Worm (Caenorhabditis elegans) whole organism, L4 larva: ENCODE data around the gene ampd-1.

ENCODE experiments used
- F26F4.8 ChIP-seq: fragments of 200-800 bp; sonication (Bioruptor generic); conservative IDR thresholded peaks from 2 replicates; pipeline ENCODE4 v1.3.6; 2022; ENCODE audit warnings: missing genetic modification characterization, missing compliant biosample characterization
- T20F7.1 ChIP-seq: fragments of 200-800 bp; sonication (Bioruptor generic); optimal IDR thresholded peaks from 2 replicates; lab custom pipeline; 2018; ENCODE audit warnings: mild to moderate bottlenecking, missing genetic modification characterization, missing compliant biosample characterization
- T26A8.4 ChIP-seq: fragments of 200-800 bp; sonication (Bioruptor generic); IDR thresholded peaks from 2 replicates; pipeline ENCODE4 v1.3.6; 2022; ENCODE audit warnings: missing genetic modification characterization, missing compliant biosample characterization
- Y105C5A.15 ChIP-seq: fragments of 200-800 bp; sonication (Bioruptor generic); IDR thresholded peaks from 2 replicates; pipeline ENCODE4 v1.3.6; 2022; ENCODE audit warnings: missing genetic modification characterization, missing compliant biosample characterization
- Y48G9A.11 ChIP-seq: fragments of 200-800 bp; sonication (Bioruptor generic); IDR thresholded peaks from 2 replicates; pipeline ENCODE4 v1.3.6; 2022; ENCODE audit warnings: missing genetic modification reagents, missing genetic modification characterization, missing compliant biosample characterization
- Y5F2A.4 ChIP-seq: fragments of 200-800 bp; sonication (Bioruptor generic); optimal IDR thresholded peaks from 2 replicates; lab custom pipeline; 2018; ENCODE audit warnings: mild to moderate bottlenecking, missing genetic modification characterization, missing compliant biosample characterization
- aha-1 ChIP-seq: fragments of 150-350 bp; peaks from one replicate; lab custom pipeline; 2014; ENCODE audit warnings: missing biosample characterization, missing genetic modification characterization
- ama-1 ChIP-seq: fragments of 150-350 bp; optimal IDR thresholded peaks from 2 replicates; lab custom pipeline; 2014; ENCODE audit warnings: inconsistent platforms, mixed read lengths
- arid-1 ChIP-seq: fragments of 200-800 bp; sonication (Bioruptor generic); conservative IDR thresholded peaks from 2 replicates; pipeline ENCODE4 v1.3.6; 2022; ENCODE audit warnings: missing genetic modification reagents, missing genetic modification characterization, missing compliant biosample characterization
- attf-4 ChIP-seq: sonication (generic microtip); optimal IDR thresholded peaks from 3 replicates; lab custom pipeline; 2017; ENCODE audit warnings: missing biosample characterization, missing genetic modification characterization
- ceh-20 ChIP-seq: fragments of 200-800 bp; sonication (Bioruptor generic); IDR thresholded peaks from 2 replicates; pipeline ENCODE4 v1.3.6; 2022; ENCODE audit warnings: missing genetic modification reagents, missing genetic modification characterization, missing compliant biosample characterization
- ceh-62 ChIP-seq: sonication (generic microtip); optimal IDR thresholded peaks from 2 replicates; lab custom pipeline; 2017; ENCODE audit warnings: missing biosample characterization, missing genetic modification characterization
- ces-1 ChIP-seq: fragments of 150-350 bp; sonication (generic microtip); optimal IDR thresholded peaks from 4 replicates; lab custom pipeline; 2014; ENCODE audit warnings: missing biosample characterization, missing genetic modification reagents, missing genetic modification characterization
- daf-16 ChIP-seq, 3 experiments: sonication (generic microtip); optimal IDR thresholded peaks; 2 replicates each; lab custom pipeline; 2016 to 2017; ENCODE audit warnings: missing genetic modification characterization in 3 of 3, missing genetic modification reagents in 3 of 3, mild to moderate bottlenecking in 2 of 3, missing compliant biosample characterization in 2 of 3, missing biosample characterization in 1 of 3, moderate library complexity in 1 of 3
- daf-19 ChIP-seq: fragments of 200-800 bp; sonication (Bioruptor generic); conservative IDR thresholded peaks from 2 replicates; pipeline ENCODE4 v1.3.6; 2022; ENCODE audit warnings: missing genetic modification characterization, missing compliant biosample characterization
- dmd-6 ChIP-seq: fragments of 200-800 bp; sonication (Bioruptor generic); IDR thresholded peaks from 2 replicates; pipeline ENCODE4 v1.3.6; 2022; ENCODE audit warnings: missing genetic modification reagents, missing genetic modification characterization, missing compliant biosample characterization
- fkh-10 ChIP-seq: fragments of 150-350 bp; optimal IDR thresholded peaks from 2 replicates; lab custom pipeline; 2014; ENCODE audit warnings: missing biosample characterization, missing genetic modification reagents, missing genetic modification characterization
- fos-1 ChIP-seq: fragments of 150-350 bp; optimal IDR thresholded peaks from 2 replicates; lab custom pipeline; 2014; ENCODE audit warnings: missing biosample characterization, missing genetic modification characterization
- hlh-11 ChIP-seq: fragments of 200-800 bp; sonication (Bioruptor generic); optimal IDR thresholded peaks from 2 replicates; lab custom pipeline; 2018; ENCODE audit warnings: mild to moderate bottlenecking, missing genetic modification characterization, missing compliant biosample characterization
- hmg-1.1 ChIP-seq: fragments of 200-800 bp; sonication (Bioruptor generic); IDR thresholded peaks from 2 replicates; pipeline ENCODE4 v1.3.6; 2022; ENCODE audit warnings: missing genetic modification reagents, missing genetic modification characterization, missing compliant biosample characterization
- jun-1 ChIP-seq: fragments of 150-350 bp; optimal IDR thresholded peaks from 2 replicates; lab custom pipeline; 2014; ENCODE audit warnings: missing biosample characterization, missing genetic modification reagents, missing genetic modification characterization
- lin-15B ChIP-seq: fragments of 150-350 bp; sonication (generic microtip); optimal IDR thresholded peaks from 3 replicates; lab custom pipeline; 2014; ENCODE audit warnings: missing biosample characterization, missing genetic modification characterization
- lir-3 ChIP-seq: sonication (generic microtip); optimal IDR thresholded peaks from 2 replicates; lab custom pipeline; 2016; ENCODE audit warnings: mild to moderate bottlenecking, missing genetic modification characterization, missing compliant biosample characterization
- lsy-2 ChIP-seq, 2 experiments: fragments of 150-350 bp in 1 of 2; sonication (generic microtip) in 1 of 2; optimal IDR thresholded peaks; 2 replicates each; lab custom pipeline; 2014 to 2017; ENCODE audit warnings: missing biosample characterization in 2 of 2, missing genetic modification characterization in 2 of 2
- mep-1 ChIP-seq: fragments of 150-350 bp; sonication (generic microtip); optimal IDR thresholded peaks from 3 replicates; lab custom pipeline; 2014; ENCODE audit warnings: missing biosample characterization, missing genetic modification characterization
- mes-2 ChIP-seq: sonication (generic microtip); optimal IDR thresholded peaks from 2 replicates; lab custom pipeline; 2016; ENCODE audit warnings: missing genotype, mild to moderate bottlenecking, missing genetic modification characterization, missing compliant biosample characterization; ENCODE audit not compliant: poor library complexity, severe bottlenecking
- nhr-10 ChIP-seq: fragments of 150-350 bp; optimal IDR thresholded peaks from 2 replicates; lab custom pipeline; 2014; ENCODE audit warnings: missing biosample characterization, missing genetic modification characterization
- nhr-11 ChIP-seq: fragments of 150-350 bp; optimal IDR thresholded peaks from 2 replicates; lab custom pipeline; 2014; ENCODE audit warnings: missing biosample characterization, missing genetic modification characterization
- nhr-237 ChIP-seq: sonication (generic microtip); optimal IDR thresholded peaks from 2 replicates; lab custom pipeline; 2017; ENCODE audit warnings: missing biosample characterization, missing genetic modification characterization
- nhr-25 ChIP-seq: sonication (generic microtip); optimal IDR thresholded peaks from 2 replicates; lab custom pipeline; 2017; ENCODE audit warnings: missing genetic modification characterization, mild to moderate bottlenecking, missing compliant biosample characterization, antibody characterized with exemption, moderate library complexity, borderline replicate concordance; ENCODE audit not compliant: insufficient read depth
- nhr-28 ChIP-seq: fragments of 150-350 bp; optimal IDR thresholded peaks from 2 replicates; lab custom pipeline; 2014; ENCODE audit warnings: missing biosample characterization, missing genetic modification characterization
- nhr-48 ChIP-seq: sonication (generic microtip); optimal IDR thresholded peaks from 2 replicates; lab custom pipeline; 2016; ENCODE audit warnings: mild to moderate bottlenecking, missing genetic modification characterization, missing compliant biosample characterization
- nhr-6 ChIP-seq: fragments of 150-350 bp; optimal IDR thresholded peaks from 2 replicates; lab custom pipeline; 2014; ENCODE audit warnings: missing biosample characterization, missing genetic modification characterization
- nhr-76 ChIP-seq: fragments of 150-350 bp; optimal IDR thresholded peaks from 2 replicates; lab custom pipeline; 2014; ENCODE audit warnings: missing biosample characterization, missing genetic modification characterization
- rbr-2 ChIP-seq: sonication (generic microtip); optimal IDR thresholded peaks from 2 replicates; lab custom pipeline; 2016; ENCODE audit warnings: missing genotype, missing genetic modification characterization, missing compliant biosample characterization
- snpc-4 ChIP-seq: fragments of 150-350 bp; optimal IDR thresholded peaks from 2 replicates; lab custom pipeline; 2014; ENCODE audit warnings: missing biosample characterization, missing genetic modification characterization
- unc-62 ChIP-seq, 3 experiments: fragments of 150-350 bp in 1 of 3; sonication (generic microtip); optimal IDR thresholded peaks in 2 of 3; peaks in 1 of 3; 1 replicate in 1 of 3; 2 replicates in 2 of 3; lab custom pipeline; 2014 to 2017; ENCODE audit warnings: missing biosample characterization in 3 of 3, missing genetic modification characterization in 3 of 3, missing genetic modification reagents in 3 of 3, missing genotype in 1 of 3

ampd-1 gene

DNA sequence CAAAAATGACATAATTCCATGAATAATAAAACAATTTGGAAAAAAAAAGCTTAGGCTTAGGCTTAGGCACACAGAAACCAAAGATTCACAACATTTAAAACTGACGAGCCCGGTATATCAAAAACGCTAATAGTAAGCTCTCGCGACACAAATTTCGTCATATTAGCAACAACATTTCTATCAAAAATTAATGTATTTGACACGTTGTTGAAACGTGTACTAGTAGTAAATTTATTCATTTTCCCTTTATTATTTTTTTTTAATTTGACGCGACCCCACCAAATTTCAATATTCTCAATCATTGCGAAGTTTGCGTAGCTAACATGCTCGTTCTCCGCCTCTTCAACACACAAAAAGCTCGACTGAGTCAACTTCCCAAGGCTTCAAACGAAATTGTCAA is 8.8 kb downstream of the ampd-1 start, which contains the start of gene C34F11.2:
TSS of gene C34F11.2 (plus strand) at position 301 of the 400 bp plus-strand sequence.
- TF ChIP-seq Y48G9A.11 (GFP tag; lab: Robert Waterston, UW) (no peak), aha-1 (peak; percentile 90)

DNA sequence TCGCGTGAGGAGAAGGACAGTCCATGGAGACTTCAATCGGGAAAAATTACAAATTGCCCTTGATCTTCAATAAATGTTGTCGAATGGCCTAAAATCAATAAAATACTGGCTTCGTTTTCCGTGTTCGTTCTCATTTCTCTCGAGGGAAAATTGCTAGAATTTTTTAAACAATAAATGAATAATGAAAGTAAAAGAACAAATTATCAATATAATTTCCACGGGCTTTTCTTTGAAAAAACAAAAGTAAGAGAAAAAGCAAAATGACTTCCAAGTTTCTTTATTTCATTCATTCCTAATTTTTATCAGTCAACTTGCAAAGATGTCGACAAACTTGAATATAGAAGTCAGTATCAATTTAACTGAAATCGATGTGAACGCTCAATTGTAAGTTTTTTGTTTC is 9.6 kb downstream of the ampd-1 start, which contains the start of gene C34F11.1:
TSS of gene C34F11.1 (plus strand) at position 301 of the 400 bp plus-strand sequence.
- TF ChIP-seq jun-1 (no peak), fkh-10 (GFP tag; lab: Kevin White, UChicago) (no peak), snpc-4 (tag; lab: Kevin White, UChicago) (no peak), ceh-20 (GFP tag; lab: Robert Waterston, UW) (no peak), Y105C5A.15 (GFP tag; lab: Robert Waterston, UW) (no peak), nhr-76 (no peak), Y5F2A.4 (no peak), ama-1 (lab: Kevin White, UChicago) (no peak)
- TF ChIP-seq, all 104 proteins: peak for 0

DNA sequence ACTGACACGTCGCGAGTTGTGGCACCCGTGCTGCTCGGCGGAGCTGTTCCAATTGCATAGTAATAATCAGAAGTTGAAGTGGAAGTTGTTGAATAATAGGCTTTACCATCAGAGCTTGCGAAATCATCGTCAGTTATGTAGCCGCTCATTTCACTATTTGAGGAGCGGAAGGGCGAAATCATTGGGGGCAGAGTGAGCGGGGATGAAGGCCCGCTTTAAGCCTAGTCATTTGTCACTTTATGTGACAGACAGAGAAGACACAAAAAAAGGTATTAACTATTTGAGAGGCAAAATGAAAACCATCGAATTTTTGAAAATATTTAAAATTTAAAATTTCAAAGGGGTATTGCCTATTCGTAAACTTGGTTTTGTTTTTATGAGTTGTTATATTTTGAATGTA is 15.2 kb downstream of the ampd-1 start:
- TF ChIP-seq aha-1, result peak; percentile 39
- TF ChIP-seq arid-1 (GFP tag; lab: Robert Waterston, UW), result no peak
- no peak for TF ChIP-seq attf-4 (tag; lab: Kevin White, UChicago)
- TF ChIP-seq F26F4.8 (GFP tag; lab: Robert Waterston, UW), result no peak

DNA sequence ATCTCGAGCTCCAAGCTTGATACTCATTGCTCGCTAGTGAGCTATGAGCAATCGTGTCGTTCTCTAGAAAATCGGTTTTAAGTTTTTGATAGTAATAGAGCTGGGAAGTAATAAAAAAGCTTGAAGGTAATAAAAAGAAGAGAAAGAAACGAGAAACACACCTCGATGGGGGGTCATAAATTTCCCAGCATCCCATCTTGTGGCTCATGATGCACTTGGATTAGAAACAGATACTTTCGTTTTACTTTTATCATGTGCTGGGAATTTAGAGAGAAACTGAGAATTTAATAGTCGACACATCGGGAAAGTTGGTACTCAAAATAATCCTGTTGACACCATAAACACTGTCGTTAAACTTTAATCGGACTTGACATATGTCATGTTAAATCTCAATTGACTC is 17.5 kb downstream of the ampd-1 start:
- TF ChIP-seq nhr-48 (tag; lab: Kevin White, UChicago) (no peak), F26F4.8 (GFP tag; lab: Robert Waterston, UW) (no peak), ceh-62 (tag; lab: Kevin White, UChicago) (no peak), T26A8.4 (GFP tag; lab: Robert Waterston, UW) (no peak), daf-19 (GFP tag; lab: Robert Waterston, UW) (no peak), T20F7.1 (GFP tag; lab: Kevin White, UChicago) (no peak), unc-62 (GFP tag; optimal IDR thresholded peaks at IDR 0.05 in 1 of 2; lab: Kevin White, UChicago) (peak in 1 of 2 experiments; percentile 58), unc-62 (tag; optimal IDR thresholded peaks at IDR 0.05; lab: Kevin White, UChicago) (no peak), nhr-237 (tag; lab: Kevin White, UChicago) (no peak)

DNA sequence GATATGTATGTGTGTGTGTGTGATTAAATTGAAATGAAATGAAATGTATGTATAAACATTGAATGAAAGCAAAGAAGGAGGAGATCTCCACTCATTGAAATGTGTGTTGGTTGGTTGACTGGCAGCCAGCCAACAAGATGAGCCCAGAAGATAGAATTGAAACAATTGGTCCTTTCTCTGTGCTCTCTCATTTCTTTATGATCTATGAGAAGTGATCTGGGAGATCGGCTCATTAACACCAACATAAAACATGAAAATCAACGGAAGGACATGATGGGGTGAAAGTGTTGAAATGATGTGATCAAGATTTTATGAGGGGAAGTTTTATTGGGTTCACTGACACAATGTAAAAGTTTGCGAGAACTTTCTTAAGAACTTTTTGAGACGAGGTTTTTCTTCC is 19.7 kb downstream of the ampd-1 start:
- TF ChIP-seq unc-62 (GFP tag; optimal IDR thresholded peaks at IDR 0.05 in 1 of 2; lab: Kevin White, UChicago) (no peak), unc-62 (tag; optimal IDR thresholded peaks at IDR 0.05; lab: Kevin White, UChicago) (no peak), nhr-11 (tag; lab: Kevin White, UChicago) (peak; percentile 9), aha-1 (peak; percentile 46)

DNA sequence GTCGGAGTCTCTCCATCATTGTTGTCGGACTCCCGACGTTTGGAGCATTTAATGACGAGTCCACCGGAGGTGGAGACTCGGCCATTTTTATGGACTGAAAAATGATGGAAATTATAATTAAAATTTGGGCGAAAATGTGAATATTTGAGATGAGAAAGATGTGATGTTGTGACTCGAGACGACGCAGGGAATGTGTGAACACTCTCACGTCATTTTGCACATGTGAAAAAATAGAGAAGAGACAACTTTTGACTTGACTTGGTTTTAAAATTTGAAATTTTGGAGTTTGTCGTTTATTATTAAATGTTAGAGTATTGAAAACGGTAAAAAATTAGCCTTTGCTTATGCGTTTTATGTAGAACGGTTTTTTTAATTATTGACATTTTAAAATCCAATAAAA is 22.2 kb downstream of the ampd-1 start, which contains the start of gene dsh-1:
TSS of gene dsh-1 (minus strand) at position 101 of the 400 bp plus-strand sequence.
- no peak for TF ChIP-seq lir-3

DNA sequence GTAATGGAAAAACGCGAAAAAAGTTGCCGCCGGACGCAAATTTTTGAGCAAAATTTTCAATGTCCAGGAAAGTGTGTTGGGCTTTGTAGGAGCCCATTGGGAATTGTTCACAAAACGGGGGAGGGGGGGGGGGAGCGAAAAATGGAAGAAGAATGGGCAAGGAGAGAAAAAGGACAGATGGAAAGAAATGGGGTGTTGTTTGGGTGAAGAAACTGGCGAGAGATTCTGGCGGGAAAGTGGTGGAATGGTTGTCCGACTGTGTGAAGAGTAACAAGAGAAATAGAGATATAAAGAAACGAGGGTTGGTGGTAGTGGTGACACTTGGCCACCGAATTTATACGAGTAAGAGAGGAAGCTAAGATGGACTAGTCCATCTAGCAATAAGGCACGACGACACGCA is 23.2 kb downstream of the ampd-1 start:
- TF ChIP-seq nhr-6 (tag; lab: Kevin White, UChicago), result no peak
- TF ChIP-seq nhr-25, result no peak
- TF ChIP-seq nhr-10 (tag; lab: Kevin White, UChicago), result no peak
- TF ChIP-seq rbr-2, result no peak
- TF ChIP-seq ces-1, result no peak
- TF ChIP-seq, all 104 proteins: peak for 0

DNA sequence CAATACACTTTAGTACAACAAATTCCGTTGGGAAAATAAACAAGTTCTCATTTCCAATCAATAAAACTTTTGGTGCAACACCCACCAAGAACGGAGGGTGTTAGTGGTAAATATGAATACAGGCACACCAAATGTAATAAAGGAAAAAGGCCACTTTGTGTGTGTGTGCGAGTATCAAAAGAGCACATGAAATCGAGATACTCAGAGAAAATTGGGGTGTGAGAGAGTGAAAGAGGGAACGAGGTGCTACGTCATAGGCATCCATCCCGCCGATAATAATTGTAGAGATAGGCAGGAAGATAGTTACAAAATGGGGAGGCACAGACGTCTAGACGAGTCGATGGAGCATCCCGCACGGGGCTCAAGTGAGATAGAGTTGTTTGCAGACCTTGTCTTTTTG is 24.6 kb downstream of the ampd-1 start:
- TF ChIP-seq lin-15B (tag; lab: Kevin White, UChicago) (no peak), hlh-11 (peak; percentile 77), rbr-2 (peak; percentile 2), mep-1 (peak; percentile 20), lsy-2 (tag; optimal IDR thresholded peaks at IDR 0.05; lab: Kevin White, UChicago) (peak in 1 of 2 experiments; percentile 1), mes-2 (tag; lab: Kevin White, UChicago) (peak; percentile 36), hmg-1.1 (GFP tag; lab: Robert Waterston, UW) (0 out of 2 replicates have a peak, but pooled peaks have one; percentile 10), nhr-28 (peak; percentile 64), aha-1 (peak; percentile 84), fos-1 (tag; lab: Kevin White, UChicago) (no peak), arid-1 (GFP tag; lab: Robert Waterston, UW) (no peak), T20F7.1 (GFP tag; lab: Kevin White, UChicago) (no peak), dmd-6 (peak; percentile 61), daf-16 (GFP tag; optimal IDR thresholded peaks at IDR 0.05; lab: Kevin White, UChicago) (no peak), daf-16 (tag; optimal IDR thresholded peaks at IDR 0.05; lab: Kevin White, UChicago) (peak; percentile 74), unc-62 (GFP tag; optimal IDR thresholded peaks at IDR 0.05 in 1 of 2; lab: Kevin White, UChicago) (peak in 1 of 2 experiments; percentile 42), unc-62 (tag; optimal IDR thresholded peaks at IDR 0.05; lab: Kevin White, UChicago) (no peak)
